Fruit fly (Drosophila melanogaster) S2 (cell line): Measurements from ENCODE around the gene dgt2.

Experiments
- CG8478 ChIP-seq: fragments of >200 bp; optimal IDR thresholded peaks from 2 replicates; lab custom pipeline; 2018
- CTCF ChIP-seq, 2 experiments: fragments of >200 bp; optimal IDR thresholded peaks; 2 replicates each; lab custom pipeline; 2018

DNA sequence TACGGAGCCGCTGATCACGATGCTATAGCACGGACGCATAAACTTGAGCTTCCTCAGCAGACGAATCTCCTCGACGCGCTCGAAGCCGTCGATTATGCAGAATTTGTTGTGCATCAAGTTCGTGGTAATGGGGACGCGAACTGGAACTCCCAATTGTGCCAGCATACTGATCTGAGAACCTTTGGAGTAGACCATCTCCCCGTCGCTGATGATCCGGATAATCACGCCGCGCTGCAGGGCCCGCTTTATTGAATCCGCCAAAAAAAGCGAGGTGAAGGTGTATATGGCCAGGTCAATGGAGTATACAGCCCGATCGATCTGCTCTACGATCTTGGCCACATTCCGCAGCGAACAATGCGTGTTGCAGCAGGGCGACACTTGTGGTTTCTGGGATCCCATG, 526 bp upstream of the dgt2 start:
- TF ChIP-seq CG8478 (lab: Kevin White, UChicago) (no peak), CTCF (optimal IDR thresholded peaks at IDR 0.05; lab: Kevin White, UChicago) (no peak)
